Worm (Caenorhabditis elegans) whole organism, L3 larva: ENCODE measurements around the gene F16G10.11.

Experiments
- R02D3.7 ChIP-seq: fragments of 150-350 bp; optimal IDR thresholded peaks from 2 replicates; lab custom pipeline; 2014; ENCODE audit warnings: missing biosample characterization, missing genetic modification characterization
- ZK546.5 ChIP-seq: sonication (generic microtip); optimal IDR thresholded peaks from 2 replicates; lab custom pipeline; 2017; ENCODE audit warnings: missing biosample characterization, missing genetic modification characterization
- ama-1 ChIP-seq: fragments of 150-350 bp; optimal IDR thresholded peaks from 2 replicates; lab custom pipeline; 2018
- ceh-16 ChIP-seq: sonication (generic microtip); optimal IDR thresholded peaks from 2 replicates; lab custom pipeline; 2017; ENCODE audit warnings: missing biosample characterization, missing genetic modification characterization
- ceh-28 ChIP-seq: fragments of 150-350 bp; optimal IDR thresholded peaks from 2 replicates; lab custom pipeline; 2014; ENCODE audit warnings: missing biosample characterization, missing genetic modification reagents, missing genetic modification characterization
- ceh-82 ChIP-seq: fragments of 150-350 bp; optimal IDR thresholded peaks from 2 replicates; lab custom pipeline; 2014; ENCODE audit warnings: missing biosample characterization, missing genetic modification characterization
- ceh-9 ChIP-seq: sonication (generic microtip); optimal IDR thresholded peaks from 2 replicates; lab custom pipeline; 2018; ENCODE audit warnings: missing biosample characterization, missing genetic modification characterization
- daf-12 ChIP-seq: fragments of 150-350 bp; optimal IDR thresholded peaks from 2 replicates; lab custom pipeline; 2014; ENCODE audit warnings: missing biosample characterization, missing genetic modification reagents, missing genetic modification characterization
- egl-27 ChIP-seq: sonication (generic microtip); optimal IDR thresholded peaks from 4 replicates; lab custom pipeline; 2017; ENCODE audit warnings: missing biosample characterization, missing genetic modification reagents, missing genetic modification characterization
- egl-5 ChIP-seq: fragments of 150-350 bp; optimal IDR thresholded peaks from 2 replicates; lab custom pipeline; 2017; ENCODE audit warnings: missing biosample characterization, missing genetic modification reagents, missing genetic modification characterization, inconsistent platforms
- elt-1 ChIP-seq: fragments of 150-350 bp; optimal IDR thresholded peaks from 2 replicates; lab custom pipeline; 2014; ENCODE audit warnings: missing biosample characterization, missing genetic modification characterization
- elt-2 ChIP-seq: sonication (generic microtip); optimal IDR thresholded peaks from 2 replicates; lab custom pipeline; 2016; ENCODE audit warnings: missing genetic modification reagents, mild to moderate bottlenecking, missing genetic modification characterization, missing compliant biosample characterization
- elt-3 ChIP-seq, 3 experiments: fragments of 150-350 bp in 1 of 3; sonication (generic microtip) in 2 of 3; optimal IDR thresholded peaks; 2 replicates in 2 of 3; 4 replicates in 1 of 3; lab custom pipeline; 2014 to 2017; ENCODE audit warnings: missing biosample characterization in 3 of 3, missing genetic modification characterization in 3 of 3
- eor-1 ChIP-seq, 2 experiments: fragments of 150-350 bp; optimal IDR thresholded peaks; 2 replicates each; lab custom pipeline; 2014 to 2018; ENCODE audit warnings: missing biosample characterization in 2 of 2, missing genetic modification characterization in 2 of 2
- fkh-10 ChIP-seq: sonication (generic microtip); optimal IDR thresholded peaks from 2 replicates; lab custom pipeline; 2017; ENCODE audit warnings: missing biosample characterization, missing genetic modification reagents, missing genetic modification characterization
- fkh-2 ChIP-seq: fragments of 150-350 bp; optimal IDR thresholded peaks from 2 replicates; lab custom pipeline; 2014; ENCODE audit warnings: missing biosample characterization, missing genetic modification reagents, missing genetic modification characterization
- fos-1 ChIP-seq: fragments of 150-350 bp; optimal IDR thresholded peaks from 2 replicates; lab custom pipeline; 2014; ENCODE audit warnings: missing biosample characterization, missing genetic modification characterization
- hmg-11 ChIP-seq: sonication (generic microtip); optimal IDR thresholded peaks from 2 replicates; lab custom pipeline; 2016; ENCODE audit warnings: missing genetic modification characterization, missing compliant biosample characterization
- jun-1 ChIP-seq: fragments of 150-350 bp; optimal IDR thresholded peaks from 2 replicates; lab custom pipeline; 2014; ENCODE audit warnings: missing biosample characterization, missing genetic modification reagents, missing genetic modification characterization
- lin-15B ChIP-seq: fragments of 150-350 bp; optimal IDR thresholded peaks from 2 replicates; lab custom pipeline; 2014; ENCODE audit warnings: missing biosample characterization, missing genetic modification characterization
- lin-39 ChIP-seq: fragments of 150-350 bp; optimal IDR thresholded peaks from 2 replicates; lab custom pipeline; 2018; ENCODE audit warnings: missing biosample characterization, missing genetic modification reagents, missing genetic modification characterization
- lsy-12 ChIP-seq: sonication (generic microtip); optimal IDR thresholded peaks from 2 replicates; lab custom pipeline; 2016; ENCODE audit warnings: mild to moderate bottlenecking, missing genetic modification characterization, missing compliant biosample characterization
- mdl-1 ChIP-seq: fragments of 150-350 bp; optimal IDR thresholded peaks from 2 replicates; lab custom pipeline; 2014; ENCODE audit warnings: missing biosample characterization, missing genetic modification characterization
- mml-1 ChIP-seq: fragments of 150-350 bp; sonication (generic microtip); optimal IDR thresholded peaks from 3 replicates; lab custom pipeline; 2014; ENCODE audit warnings: missing biosample characterization, missing genetic modification characterization
- nfya-1 ChIP-seq: sonication (generic microtip); optimal IDR thresholded peaks from 2 replicates; lab custom pipeline; 2017; ENCODE audit warnings: missing genetic modification characterization, mild to moderate bottlenecking, missing compliant biosample characterization, antibody characterized with exemption, moderate library complexity; ENCODE audit not compliant: insufficient read depth
- nhr-12 ChIP-seq: fragments of 150-350 bp; optimal IDR thresholded peaks from 2 replicates; lab custom pipeline; 2014; ENCODE audit warnings: missing biosample characterization, missing genetic modification characterization
- nhr-23 ChIP-seq: fragments of 150-350 bp; optimal IDR thresholded peaks from 2 replicates; lab custom pipeline; 2014; ENCODE audit warnings: missing biosample characterization, missing genetic modification reagents, missing genetic modification characterization
- nhr-237 ChIP-seq: fragments of 150-350 bp; optimal IDR thresholded peaks from 2 replicates; lab custom pipeline; 2014; ENCODE audit warnings: missing biosample characterization, missing genetic modification characterization
- nhr-25 ChIP-seq: sonication (generic microtip); optimal IDR thresholded peaks from 2 replicates; lab custom pipeline; 2017; ENCODE audit warnings: missing biosample characterization, missing genetic modification characterization
- nhr-43 ChIP-seq: sonication (generic microtip); optimal IDR thresholded peaks from 2 replicates; lab custom pipeline; 2016; ENCODE audit warnings: mild to moderate bottlenecking, missing genetic modification characterization, missing compliant biosample characterization; ENCODE audit not compliant: poor library complexity, severe bottlenecking
- nhr-67 ChIP-seq: fragments of 150-350 bp; optimal IDR thresholded peaks from 2 replicates; lab custom pipeline; 2014; ENCODE audit warnings: missing biosample characterization, missing genetic modification characterization
- nhr-77 ChIP-seq: fragments of 150-350 bp; optimal IDR thresholded peaks from 2 replicates; lab custom pipeline; 2014; ENCODE audit warnings: missing biosample characterization, missing genetic modification characterization
- pha-4 ChIP-seq: fragments of 150-350 bp; optimal IDR thresholded peaks from 2 replicates; lab custom pipeline; 2014; ENCODE audit warnings: missing biosample characterization, missing genetic modification reagents, missing genetic modification characterization
- sea-2 ChIP-seq: fragments of 150-350 bp; sonication (generic microtip); optimal IDR thresholded peaks from 4 replicates; lab custom pipeline; 2014; ENCODE audit warnings: missing biosample characterization, missing genetic modification reagents, missing genetic modification characterization
- skn-1 ChIP-seq: fragments of 150-350 bp; optimal IDR thresholded peaks from 2 replicates; lab custom pipeline; 2014; ENCODE audit warnings: missing biosample characterization, missing genetic modification characterization
- snpc-4 ChIP-seq: fragments of 150-350 bp; optimal IDR thresholded peaks from 2 replicates; lab custom pipeline; 2014; ENCODE audit warnings: missing biosample characterization, missing genetic modification characterization
- tbx-2 ChIP-seq: sonication (generic microtip); optimal IDR thresholded peaks from 2 replicates; lab custom pipeline; 2016; ENCODE audit warnings: mild to moderate bottlenecking, missing genetic modification characterization, missing compliant biosample characterization
- unc-62 ChIP-seq: fragments of 150-350 bp; sonication (generic microtip); optimal IDR thresholded peaks from 4 replicates; lab custom pipeline; 2014; ENCODE audit warnings: missing biosample characterization, missing genetic modification reagents, missing genetic modification characterization
- ztf-11 ChIP-seq: fragments of 150-350 bp; optimal IDR thresholded peaks from 2 replicates; lab custom pipeline; 2014; ENCODE audit warnings: missing biosample characterization, missing genetic modification characterization
- ztf-4 ChIP-seq: fragments of 150-350 bp; optimal IDR thresholded peaks from 2 replicates; lab custom pipeline; 2014; ENCODE audit warnings: missing biosample characterization, missing genetic modification characterization

Gene F16G10.11

ce11 chrII:2353012-2353411 is 40.7 kb downstream of the F16G10.11 start, which contains the start of gene F43C11.3:
F43C11.3 (plus strand) TSS chrII:2353312.
- TF ChIP-seq fos-1 (no peak), mml-1 (tag; lab: Kevin White, UChicago) (no peak), nhr-43 (tag; lab: Kevin White, UChicago) (no peak), ceh-28 (tag; lab: Kevin White, UChicago) (no peak), nhr-23 (tag; lab: Kevin White, UChicago) (no peak), egl-5 (tag; lab: Kevin White, UChicago) (no peak), fkh-10 (GFP tag; lab: Kevin White, UChicago) (no peak), jun-1 (tag; lab: Kevin White, UChicago) (no peak), egl-27 (tag; lab: Kevin White, UChicago) (no peak), lin-15B (no peak), elt-1 (no peak), tbx-2 (tag; lab: Kevin White, UChicago) (no peak), R02D3.7 (tag; lab: Kevin White, UChicago) (no peak), ceh-9 (tag; lab: Kevin White, UChicago) (no peak), ztf-11 (tag; lab: Kevin White, UChicago) (no peak), nhr-77 (tag; lab: Kevin White, UChicago) (no peak)

- TF ChIP-seq ceh-82, result no peak
- TF ChIP-seq snpc-4 (tag; lab: Kevin White, UChicago), result no peak
- no peak for TF ChIP-seq nhr-23 (tag; lab: Kevin White, UChicago)
- no peak for TF ChIP-seq ceh-16
- TF ChIP-seq nhr-237 (tag; lab: Kevin White, UChicago), result no peak
- TF ChIP-seq hmg-11 (tag; lab: Kevin White, UChicago), result no peak
- TF ChIP-seq lsy-12 (tag; lab: Kevin White, UChicago), result no peak
- TF ChIP-seq nhr-12 (tag; lab: Kevin White, UChicago), result no peak
- no peak for TF ChIP-seq sea-2 (GFP tag; lab: Kevin White, UChicago)
- TF ChIP-seq elt-3 (tag; optimal IDR thresholded peaks at IDR 0.05; lab: Kevin White, UChicago), result no peak
- TF ChIP-seq nhr-67 (tag; lab: Kevin White, UChicago), result no peak
- no peak for TF ChIP-seq nhr-25
- no peak for TF ChIP-seq ZK546.5 (tag; lab: Kevin White, UChicago)
- TF ChIP-seq egl-5 (tag; lab: Kevin White, UChicago), result no peak
- no peak for TF ChIP-seq fkh-10 (GFP tag; lab: Kevin White, UChicago)
- no peak for TF ChIP-seq mdl-1 (tag; lab: Kevin White, UChicago)
- no peak for TF ChIP-seq daf-12 (tag; lab: Kevin White, UChicago)
These were observed 41.2 kb downstream of the F16G10.11 start, which contains the start of gene F43C11.10 for ce11 chrII:2352546-2352945. F43C11.10 (minus strand) TSS chrII:2352646.

- no peak for TF ChIP-seq fkh-10 (GFP tag; lab: Kevin White, UChicago)
- no peak for TF ChIP-seq jun-1 (tag; lab: Kevin White, UChicago)
- no peak for TF ChIP-seq elt-2 (tag; lab: Kevin White, UChicago)
- TF ChIP-seq ama-1, result no peak
- TF ChIP-seq skn-1, result no peak
- TF ChIP-seq ztf-4 (tag; lab: Kevin White, UChicago), result no peak
- no peak for TF ChIP-seq lin-15B
These were observed 47.0 kb downstream of the F16G10.11 start, which contains the start of gene F43C11.4 for ce11 chrII:2346672-2347071. F43C11.4 (plus strand) TSS chrII:2346972.

- TF ChIP-seq hmg-11 (tag; lab: Kevin White, UChicago) (no peak), fkh-10 (GFP tag; lab: Kevin White, UChicago) (no peak), pha-4 (tag; lab: Kevin White, UChicago) (peak; percentile 59), nfya-1 (peak; percentile 51), egl-5 (tag; lab: Kevin White, UChicago) (peak; percentile 21), elt-2 (tag; lab: Kevin White, UChicago) (peak; percentile 21), lin-15B (peak; percentile 63), ZK546.5 (tag; lab: Kevin White, UChicago) (no peak), unc-62 (GFP tag; lab: Kevin White, UChicago) (no peak), fkh-2 (no peak), nhr-43 (tag; lab: Kevin White, UChicago) (no peak), nhr-23 (tag; lab: Kevin White, UChicago) (peak; percentile 9), R02D3.7 (tag; lab: Kevin White, UChicago) (peak; percentile 87), nhr-77 (tag; lab: Kevin White, UChicago) (no peak), eor-1 (tag; optimal IDR thresholded peaks at IDR 0.05; lab: Kevin White, UChicago) (no peak), lin-39 (tag; lab: Kevin White, UChicago) (peak; percentile 37)
These were observed 51.7 kb downstream of the F16G10.11 start, which contains the start of gene F43C11.6 for ce11 chrII:2342004-2342479. F43C11.6 (plus strand) TSS chrII:2342429.
